Fruit fly (Drosophila melanogaster): ENCODE data around the gene Arf1.

Arf1 gene

dm6 chr3L:22909914-22910541, 38.0 kb upstream of the Arf1 start, which contains the start of gene CG12768 (continued):
- no peak for TF ChIP-seq CHES-1-like (GFP tag; optimal IDR thresholded peaks at IDR 0.05)
- TF ChIP-seq CG31388 (GFP tag; optimal IDR thresholded peaks at IDR 0.05), result no peak
- TF ChIP-seq CG3847 (GFP tag; IDR thresholded peaks at IDR 0.05), result no peak
- no peak for TF ChIP-seq nerfin-1 (tag; optimal IDR thresholded peaks at IDR 0.05)
- TF ChIP-seq CG11560 (tag; IDR thresholded peaks at IDR 0.05), result no peak
- TF ChIP-seq D (optimal IDR thresholded peaks at IDR 0.05), result no peak
- TF ChIP-seq D (GFP tag; optimal IDR thresholded peaks at IDR 0.05), result peak; percentile 50
- TF ChIP-seq CG16815 (GFP tag; optimal IDR thresholded peaks at IDR 0.05), result peak; percentile 18
- TF ChIP-seq ERR (GFP tag; optimal IDR thresholded peaks at IDR 0.05), result no peak
- TF ChIP-seq h (optimal IDR thresholded peaks at IDR 0.05), result no peak
- no peak for TF ChIP-seq CG1602 (GFP tag; optimal IDR thresholded peaks at IDR 0.05)
- TF ChIP-seq ara (GFP tag; IDR thresholded peaks at IDR 0.05), result peak; percentile 37; the same call in 1 of the 2 replicates
- TF ChIP-seq ato (GFP tag; IDR thresholded peaks at IDR 0.05; ENCODE audit: partially characterized antibody), result no peak
- no peak for TF ChIP-seq CG30020 (tag; optimal IDR thresholded peaks at IDR 0.05)
- peak in 1 of 2 experiments; percentile 41 for TF ChIP-seq Hr51 (GFP tag; optimal IDR thresholded peaks at IDR 0.05)
- peak; percentile 69 to 81 for TF ChIP-seq Trl (optimal IDR thresholded peaks at IDR 0.05)
- no peak for TF ChIP-seq Trl (GFP tag; optimal IDR thresholded peaks at IDR 0.05)
- TF ChIP-seq Bdp1 (GFP tag; optimal IDR thresholded peaks at IDR 0.05), result no peak
- TF ChIP-seq D19A (tag; optimal IDR thresholded peaks at IDR 0.05), result peak; percentile 14
- TF ChIP-seq Nf-YA (GFP tag; IDR thresholded peaks at IDR 0.05), result no peak
- no peak for TF ChIP-seq Atf3 (GFP tag; optimal IDR thresholded peaks at IDR 0.05)
- TF ChIP-seq gt (GFP tag; IDR thresholded peaks at IDR 0.05), result no peak
- TF ChIP-seq Oli (tag; optimal IDR thresholded peaks at IDR 0.05), result peak; percentile 52
- TF ChIP-seq CG5180 (GFP tag; optimal IDR thresholded peaks at IDR 0.05), result no peak
- TF ChIP-seq sc (optimal IDR thresholded peaks at IDR 0.05), result no peak
- peak; percentile 9 for TF ChIP-seq sc (GFP tag; optimal IDR thresholded peaks at IDR 0.05)
- no peak for TF ChIP-seq wek (GFP tag; optimal IDR thresholded peaks at IDR 0.05)
- TF ChIP-seq CG7928 (GFP tag; optimal IDR thresholded peaks at IDR 0.05), result no peak
- TF ChIP-seq ttk (GFP tag; IDR thresholded peaks at IDR 0.05), result no peak
- no peak for TF ChIP-seq cg (GFP tag; optimal IDR thresholded peaks at IDR 0.05)
- no peak for TF ChIP-seq toy (GFP tag; IDR thresholded peaks at IDR 0.05)
- TF ChIP-seq HmgZ (tag; optimal IDR thresholded peaks at IDR 0.05), result no peak
- no peak for TF ChIP-seq sima (GFP tag; optimal IDR thresholded peaks at IDR 0.05)
- no peak for TF ChIP-seq p53 (GFP tag; optimal IDR thresholded peaks at IDR 0.05)
- TF ChIP-seq CG9609 (GFP tag; optimal IDR thresholded peaks at IDR 0.05), result no peak
- no peak for TF ChIP-seq schlank (tag; optimal IDR thresholded peaks at IDR 0.05)
- TF ChIP-seq CG7271 (tag; optimal IDR thresholded peaks at IDR 0.05), result no peak
- TF ChIP-seq CG30431 (GFP tag; optimal IDR thresholded peaks at IDR 0.05), result peak; percentile 3
- TF ChIP-seq CG34422 (GFP tag; IDR thresholded peaks at IDR 0.05), result no peak
- no peak for TF ChIP-seq Sry-δ (GFP tag; optimal IDR thresholded peaks at IDR 0.05)
- TF ChIP-seq ac (GFP tag; optimal IDR thresholded peaks at IDR 0.05), result no peak
- TF ChIP-seq CG17361 (GFP tag; IDR thresholded peaks at IDR 0.05), result peak; percentile 71; the same call in 2 of the 3 replicates
- TF ChIP-seq sim (GFP tag; IDR thresholded peaks at IDR 0.05), result no peak
- TF ChIP-seq Mad (GFP tag; optimal IDR thresholded peaks at IDR 0.05), result no peak
- TF ChIP-seq br (optimal IDR thresholded peaks at IDR 0.05), result no peak
- TF ChIP-seq sens-2 (GFP tag; IDR thresholded peaks at IDR 0.05), result no peak
- TF ChIP-seq sens (GFP tag), result peak; percentile 35
- no peak for TF ChIP-seq CG3407 (GFP tag; optimal IDR thresholded peaks at IDR 0.05)
- peak; percentile 32; the same call in 1 of the 2 replicates for TF ChIP-seq slbo (GFP tag; IDR thresholded peaks at IDR 0.05)
- no peak for TF ChIP-seq lbe (GFP tag; optimal IDR thresholded peaks at IDR 0.05)
- peak; percentile 57 for TF ChIP-seq CG2712 (tag; optimal IDR thresholded peaks at IDR 0.05)
- no peak for TF ChIP-seq tap (tag; optimal IDR thresholded peaks at IDR 0.05)
- peak; percentile 13 for TF ChIP-seq lab (GFP tag; optimal IDR thresholded peaks at IDR 0.05)

All from whole organism, embryonic.